Worm (Caenorhabditis elegans) whole organism, L4/young adult: ENCODE measurements around the gene T22B7.4.

Experiments
- W03F9.2 ChIP-seq: fragments of 150-350 bp; optimal IDR thresholded peaks from 2 replicates; lab custom pipeline; 2014; ENCODE audit warnings: missing biosample characterization, missing genetic modification characterization
- dao-5 ChIP-seq: sonication (generic microtip); optimal IDR thresholded peaks from 2 replicates; lab custom pipeline; 2016; ENCODE audit warnings: missing genotype, missing genetic modification characterization, moderate library complexity, missing compliant biosample characterization

DNA sequence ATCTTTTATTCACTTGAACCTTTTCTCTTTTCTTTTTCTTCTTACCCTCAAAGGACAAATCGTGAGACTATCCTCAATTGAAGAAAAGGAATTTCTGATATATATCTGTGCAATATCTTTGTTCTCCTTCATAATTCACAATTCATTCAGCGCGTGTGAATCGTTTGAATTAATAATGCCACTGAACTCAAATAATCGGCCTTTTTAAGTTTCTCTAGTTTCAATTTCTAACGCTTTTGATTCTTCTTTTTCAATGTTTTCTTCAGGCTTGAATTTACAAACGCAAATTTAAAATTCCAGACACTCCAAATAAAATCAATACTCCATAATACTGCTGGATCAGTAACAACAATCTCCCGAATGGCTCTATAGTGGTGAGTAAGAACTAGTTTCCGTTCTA is 22.3 kb upstream of the T22B7.4 start, which contains the start of gene egl-13:
- no peak for TF ChIP-seq dao-5 (tag; lab: Kevin White, UChicago)
- TF ChIP-seq W03F9.2 (tag; lab: Kevin White, UChicago), result no peak
